Worm (Caenorhabditis elegans): ENCODE results near the gene dhrs-4.
A peak's percentile ranks its signal among the peaks of the same experiment; 100 is the strongest.

dhrs-4 gene

DNA sequence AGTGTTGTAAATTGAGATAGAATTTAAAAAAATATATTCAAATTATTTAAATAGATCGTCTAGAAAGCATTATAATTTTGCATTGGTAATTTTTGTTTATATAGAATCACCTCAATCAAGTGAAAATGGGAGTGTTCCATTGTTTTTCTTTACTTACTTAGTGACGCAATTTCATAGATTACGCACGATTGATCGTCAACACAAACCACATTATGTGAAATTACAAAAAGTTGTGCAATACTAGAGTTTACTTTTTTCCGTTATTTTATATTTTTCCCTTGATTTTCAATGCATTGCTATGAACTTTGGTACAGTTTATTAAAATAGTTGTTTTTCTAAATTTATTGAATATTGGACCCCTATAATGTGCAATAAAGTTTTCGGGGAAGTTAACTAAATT, 17.0 kb downstream of the dhrs-4 start, which contains the start of gene T16G1.5:
TSS of gene T16G1.5 (minus strand) at position 119 of the 400 bp plus-strand sequence.
- TF ChIP-seq zip-2 (tag; optimal IDR thresholded peaks at IDR 0.05), result peak; percentile 88
- TF ChIP-seq dpl-1 (GFP tag; optimal IDR thresholded peaks at IDR 0.05), result no peak
- no peak for TF ChIP-seq daf-16 (GFP tag; optimal IDR thresholded peaks at IDR 0.05)
- TF ChIP-seq daf-16 (tag; optimal IDR thresholded peaks at IDR 0.05), result peak; percentile 76
- TF ChIP-seq hlh-11 (tag; optimal IDR thresholded peaks at IDR 0.05), result no peak
- TF ChIP-seq lsy-2 (tag; optimal IDR thresholded peaks at IDR 0.05), result no peak
- TF ChIP-seq php-3 (GFP tag; IDR thresholded peaks at IDR 0.05), result no peak
- no peak for TF ChIP-seq lin-39 (tag; optimal IDR thresholded peaks at IDR 0.05)
- TF ChIP-seq zip-11 (GFP tag; IDR thresholded peaks at IDR 0.05), result no peak
- peak; percentile 36 for TF ChIP-seq nhr-77 (tag; optimal IDR thresholded peaks at IDR 0.05)
- no peak for TF ChIP-seq nhr-10 (tag; optimal IDR thresholded peaks at IDR 0.05)
- TF ChIP-seq gei-8 (GFP tag; optimal IDR thresholded peaks at IDR 0.05), result no peak
- no peak for TF ChIP-seq snpc-4 (tag; optimal IDR thresholded peaks at IDR 0.05)
- no peak for TF ChIP-seq F44E2.7 (GFP tag; IDR thresholded peaks at IDR 0.05)
- TF ChIP-seq dmd-9 (GFP tag; IDR thresholded peaks at IDR 0.05), result no peak
- no peak for TF ChIP-seq rbr-2 (tag; optimal IDR thresholded peaks at IDR 0.05)
- TF ChIP-seq pqm-1 (tag; optimal IDR thresholded peaks at IDR 0.05), result peak; percentile 40
- peak; percentile 58 for TF ChIP-seq nhr-28 (tag; optimal IDR thresholded peaks at IDR 0.05)
- TF ChIP-seq dmd-6 (GFP tag; IDR thresholded peaks at IDR 0.05), result 0 out of 2 replicates have a peak, but pooled peaks have one; percentile 23
- TF ChIP-seq zag-1 (tag; optimal IDR thresholded peaks at IDR 0.05), result no peak
- no peak for TF ChIP-seq R02D3.7 (tag; optimal IDR thresholded peaks at IDR 0.05)
- TF ChIP-seq lin-1 (GFP tag; IDR thresholded peaks at IDR 0.05), result no peak
- TF ChIP-seq attf-4 (tag; optimal IDR thresholded peaks at IDR 0.05), result no peak
- TF ChIP-seq ztf-7 (tag; optimal IDR thresholded peaks at IDR 0.05), result no peak
- no peak for TF ChIP-seq nhr-76 (tag; optimal IDR thresholded peaks at IDR 0.05)
- TF ChIP-seq fos-1 (tag; optimal IDR thresholded peaks at IDR 0.05), result no peak
- TF ChIP-seq nhr-111 (GFP tag; optimal IDR thresholded peaks at IDR 0.05), result no peak

DNA sequence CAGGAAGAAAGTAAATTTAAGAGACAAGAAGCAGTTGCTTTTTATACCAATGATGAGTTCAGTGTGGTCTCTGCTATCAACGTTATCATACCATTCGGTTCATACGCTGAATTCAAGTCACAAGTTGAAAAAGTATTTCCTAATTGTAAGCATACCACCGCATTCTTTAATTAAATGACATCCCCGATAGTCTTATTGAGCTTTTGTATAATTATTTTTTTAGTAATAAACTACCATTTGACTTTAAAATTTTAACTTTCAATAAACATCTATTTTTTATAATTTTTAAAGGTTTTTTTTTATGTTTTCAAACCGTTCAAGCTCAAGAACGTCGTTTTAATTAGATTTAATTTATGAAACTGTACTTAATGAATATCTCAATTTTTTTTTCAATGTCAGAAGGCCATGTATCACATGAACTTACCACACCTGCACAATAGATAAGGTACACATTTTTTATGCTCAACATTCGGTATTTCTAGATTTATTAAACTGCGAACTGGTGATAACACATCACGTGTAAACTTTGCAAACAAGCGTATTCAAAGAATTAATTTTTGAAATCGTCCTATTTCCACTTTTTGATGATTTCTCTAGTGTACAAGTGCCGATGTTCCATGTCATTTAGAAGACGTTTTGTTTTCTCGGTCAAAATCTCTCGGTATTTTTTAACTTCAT, 19.5 kb downstream of the dhrs-4 start, which contains the start of gene T16G1.4:
TSS of gene T16G1.4 (minus strand) at position 51 of the 678 bp plus-strand sequence.
- TF ChIP-seq F10B5.3 (tag; optimal IDR thresholded peaks at IDR 0.05) (no peak), R02D3.7 (tag; optimal IDR thresholded peaks at IDR 0.05) (no peak), hlh-30 (tag; optimal IDR thresholded peaks at IDR 0.05; ENCODE audit: insufficient read depth) (peak; percentile 46), set-16 (GFP tag; IDR thresholded peaks at IDR 0.05) (no peak), nhr-28 (tag; optimal IDR thresholded peaks at IDR 0.05) (peak; percentile 11), daf-16 (GFP tag; optimal IDR thresholded peaks at IDR 0.05) (no peak), daf-16 (tag; optimal IDR thresholded peaks at IDR 0.05) (peak; percentile 51), D1046.2 (GFP tag; IDR thresholded peaks at IDR 0.05) (no peak)

- TF ChIP-seq unc-62 (GFP tag; optimal IDR thresholded peaks at IDR 0.05 in 1 of 2) (peak in 1 of 2 experiments; percentile 92), unc-62 (tag; optimal IDR thresholded peaks at IDR 0.05) (no peak), spr-1 (tag; optimal IDR thresholded peaks at IDR 0.05) (no peak)
These were observed 21.0 kb downstream of the dhrs-4 start for ce11 chrV:12943399-12943798.

DNA sequence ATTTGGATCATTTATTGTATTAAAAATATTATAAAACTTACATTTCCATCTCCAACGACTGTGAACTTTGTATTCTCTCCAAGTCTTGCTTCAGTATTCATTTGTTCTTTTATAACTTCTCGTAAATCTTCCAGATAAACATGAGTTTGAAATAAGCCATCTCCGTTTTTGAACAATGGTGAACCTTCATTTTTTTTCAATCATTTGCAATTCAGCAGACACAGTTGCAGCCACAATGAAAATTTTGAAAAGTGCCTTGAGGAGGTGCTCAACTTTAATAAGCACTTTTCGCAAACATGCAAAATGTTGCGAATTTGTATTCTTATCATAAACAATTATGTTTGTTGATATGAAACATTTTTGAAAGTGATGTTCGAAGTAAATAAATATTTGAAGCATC, 21.8 kb downstream of the dhrs-4 start, which contains the start of gene T16G1.3:
TSS of gene T16G1.3 (minus strand) at position 101 of the 400 bp plus-strand sequence.
- TF ChIP-seq hmg-1.1 (GFP tag; IDR thresholded peaks at IDR 0.05) (no peak), mes-2 (tag; optimal IDR thresholded peaks at IDR 0.05; ENCODE audit: poor library complexity, severe bottlenecking) (no peak), nhr-25 (tag; optimal IDR thresholded peaks at IDR 0.05; ENCODE audit: borderline replicate concordance, insufficient read depth) (no peak), ces-1 (GFP tag; optimal IDR thresholded peaks at IDR 0.05) (no peak), ztf-7 (tag; optimal IDR thresholded peaks at IDR 0.05) (no peak), arid-1 (GFP tag; conservative IDR thresholded peaks at IDR 0.05) (no peak), ZK337.2 (GFP tag; IDR thresholded peaks at IDR 0.05) (no peak), jun-1 (tag; optimal IDR thresholded peaks at IDR 0.05) (no peak), ama-1 (optimal IDR thresholded peaks at IDR 0.05) (no peak), saeg-2 (GFP tag; IDR thresholded peaks at IDR 0.05) (no peak), D1046.2 (GFP tag; IDR thresholded peaks at IDR 0.05) (no peak), vab-7 (GFP tag; IDR thresholded peaks at IDR 0.05) (no peak), zfp-2 (tag; optimal IDR thresholded peaks at IDR 0.05) (no peak), snpc-1.2 (GFP tag; IDR thresholded peaks at IDR 0.05) (no peak), nhr-111 (GFP tag; optimal IDR thresholded peaks at IDR 0.05) (no peak), ceh-44 (GFP tag; IDR thresholded peaks at IDR 0.05) (no peak)

All from whole organism, L4 larva.